Fruit fly (Drosophila melanogaster) whole organism, adult: ENCODE data around the gene amx.

ENCODE experiments used
- CG11617 ChIP-seq: fragments of 200-800 bp; sonication (Bioruptor generic); optimal IDR thresholded peaks from 2 replicates; lab custom pipeline; 2017; ENCODE audit warnings: mild to moderate bottlenecking, missing biosample characterization, missing genetic modification reagents, missing genetic modification characterization
- CG12768 ChIP-seq: fragments of 200-800 bp; sonication (Bioruptor generic); optimal IDR thresholded peaks from 2 replicates; lab custom pipeline; 2017; ENCODE audit warnings: missing biosample characterization, missing genetic modification characterization, mild to moderate bottlenecking, moderate library complexity, missing genetic modification reagents
- CG14711 ChIP-seq: fragments of 200-800 bp; sonication (Bioruptor generic); optimal IDR thresholded peaks from 2 replicates; lab custom pipeline; 2018; ENCODE audit warnings: missing biosample characterization, mild to moderate bottlenecking, missing genetic modification characterization, moderate library complexity
- CG1620 ChIP-seq: fragments of 200-800 bp; sonication (Bioruptor generic); optimal IDR thresholded peaks from 2 replicates; lab custom pipeline; 2016; ENCODE audit warnings: missing biosample characterization, missing genetic modification characterization
- CG33017 ChIP-seq: fragments of 200-800 bp; sonication (Bioruptor generic); optimal IDR thresholded peaks from 2 replicates; lab custom pipeline; 2018; ENCODE audit warnings: missing biosample characterization, mild to moderate bottlenecking, missing genetic modification characterization, moderate library complexity
- CG5204 ChIP-seq: fragments of 200-800 bp; sonication (Bioruptor generic); optimal IDR thresholded peaks from 2 replicates; lab custom pipeline; 2016; ENCODE audit warnings: missing biosample characterization, missing genetic modification characterization
- CG7045 ChIP-seq: fragments of 200-800 bp; sonication (Bioruptor generic); optimal IDR thresholded peaks from 2 replicates; lab custom pipeline; 2017; ENCODE audit warnings: missing biosample characterization, mild to moderate bottlenecking, missing genetic modification characterization
- CG7101 ChIP-seq: fragments of 200-800 bp; sonication (Bioruptor generic); optimal IDR thresholded peaks from 2 replicates; lab custom pipeline; 2018; ENCODE audit warnings: missing biosample characterization, mild to moderate bottlenecking, missing genetic modification characterization, moderate library complexity
- Clk ChIP-seq: fragments of 200-800 bp; sonication (Bioruptor generic); optimal IDR thresholded peaks from 2 replicates; lab custom pipeline; 2017; ENCODE audit warnings: missing biosample characterization, missing genetic modification characterization
- Crg-1 ChIP-seq: fragments of 200-800 bp; sonication (Bioruptor generic); optimal IDR thresholded peaks from 2 replicates; lab custom pipeline; 2016; ENCODE audit warnings: missing biosample characterization, missing genetic modification characterization
- Hr96 ChIP-seq: fragments of 200-800 bp; sonication (Bioruptor generic); optimal IDR thresholded peaks from 2 replicates; lab custom pipeline; 2016; ENCODE audit warnings: missing biosample characterization, missing genetic modification characterization
- Mnt ChIP-seq: fragments of 200-800 bp; sonication (Bioruptor generic); optimal IDR thresholded peaks from 2 replicates; lab custom pipeline; 2016; ENCODE audit warnings: missing biosample characterization, mild to moderate bottlenecking, missing genetic modification characterization
- bab1 ChIP-seq: fragments of 200-800 bp; sonication (Bioruptor generic); optimal IDR thresholded peaks from 3 replicates; lab custom pipeline; 2019; ENCODE audit warnings: missing biosample characterization, mild to moderate bottlenecking, missing genetic modification characterization, moderate library complexity
- cic ChIP-seq: fragments of 200-800 bp; sonication (Bioruptor generic); optimal IDR thresholded peaks from 2 replicates; lab custom pipeline; 2017; ENCODE audit warnings: missing biosample characterization, mild to moderate bottlenecking, missing genetic modification characterization, moderate library complexity
- cnc ChIP-seq, 2 experiments: fragments of >200 bp; optimal IDR thresholded peaks; 2 replicates each; lab custom pipeline; 2017
- kay ChIP-seq: fragments of 200-800 bp; sonication (Bioruptor generic); peaks from one replicate; lab custom pipeline; 2016; ENCODE audit warnings: missing biosample characterization, missing genetic modification characterization, borderline replicate concordance
- ovo ChIP-seq: fragments of 200-800 bp; sonication (Bioruptor generic); optimal IDR thresholded peaks from 2 replicates; lab custom pipeline; 2016; ENCODE audit warnings: missing biosample characterization, missing genetic modification characterization
- pad ChIP-seq: fragments of 200-800 bp; sonication (Bioruptor generic); optimal IDR thresholded peaks from 3 replicates; lab custom pipeline; 2017; ENCODE audit warnings: missing biosample characterization, missing genetic modification characterization, mild to moderate bottlenecking, moderate library complexity, missing genetic modification reagents
- tj ChIP-seq: fragments of 200-800 bp; sonication (Bioruptor generic); optimal IDR thresholded peaks from 3 replicates; lab custom pipeline; 2017; ENCODE audit warnings: missing biosample characterization, mild to moderate bottlenecking, missing genetic modification characterization, moderate library complexity
- toe ChIP-seq: fragments of 200-800 bp; sonication (Bioruptor generic); optimal IDR thresholded peaks from 2 replicates; lab custom pipeline; 2016; ENCODE audit warnings: missing biosample characterization, missing genetic modification characterization

amx gene

dm6 chrX:9247171-9247783, at the start of gene amx, which contains the start of gene Dsor1:
amx (minus strand) TSS chrX:9247336.
Dsor1 (plus strand) TSS chrX:9247342.
- TF ChIP-seq CG14711 (tag; lab: Kevin White, UChicago), result no peak
- peak; percentile 26 for TF ChIP-seq bab1
- TF ChIP-seq Hr96 (GFP tag; lab: Kevin White, UChicago), result no peak
- TF ChIP-seq Clk, result no peak
- peak; percentile 32 for TF ChIP-seq ovo
- no peak for TF ChIP-seq CG1620 (GFP tag; lab: Kevin White, UChicago)
- no peak for TF ChIP-seq CG12768 (GFP tag; lab: Kevin White, UChicago)
- TF ChIP-seq cic (GFP tag; lab: Kevin White, UChicago), result no peak
- TF ChIP-seq CG11617, result no peak
- no peak for TF ChIP-seq Mnt (GFP tag; lab: Kevin White, UChicago)
- no peak for TF ChIP-seq Crg-1 (GFP tag; lab: Kevin White, UChicago)
- TF ChIP-seq cnc (optimal IDR thresholded peaks at IDR 0.05; lab: Kevin White, UChicago), result no peak
- TF ChIP-seq CG7045 (GFP tag; lab: Kevin White, UChicago), result no peak
- TF ChIP-seq kay (GFP tag; lab: Kevin White, UChicago), result no peak
- TF ChIP-seq CG5204, result no peak
- peak; percentile 70 for TF ChIP-seq tj (GFP tag; lab: Kevin White, UChicago)
- TF ChIP-seq toe, result no peak
- TF ChIP-seq CG33017 (tag; lab: Kevin White, UChicago), result no peak
- no peak for TF ChIP-seq pad
- peak; percentile 24 for TF ChIP-seq CG7101 (tag; lab: Kevin White, UChicago)

DNA sequence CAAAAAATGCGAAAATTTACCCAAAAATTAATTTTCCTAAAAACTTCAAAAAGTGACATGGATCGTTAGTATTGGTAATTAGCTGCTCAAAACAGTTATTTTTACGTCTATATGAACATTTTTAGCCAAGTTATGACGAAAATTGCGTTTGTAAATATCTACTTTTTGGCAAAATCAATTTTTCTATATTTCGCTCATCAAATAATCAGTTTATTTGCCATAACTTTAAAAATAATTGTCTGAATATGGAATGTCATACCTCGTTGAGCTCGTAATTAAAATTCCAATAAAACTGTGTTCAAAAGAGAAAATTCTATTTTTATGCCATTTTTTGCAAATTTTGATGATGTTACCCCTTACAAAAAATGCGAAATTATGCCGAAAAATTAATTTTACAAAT, 49.4 kb upstream of the amx start:
- TF ChIP-seq tj (GFP tag; lab: Kevin White, UChicago), result no peak
- no peak for TF ChIP-seq CG1620 (GFP tag; lab: Kevin White, UChicago)
- TF ChIP-seq cic (GFP tag; lab: Kevin White, UChicago), result no peak
- no peak for TF ChIP-seq Crg-1 (GFP tag; lab: Kevin White, UChicago)
- no peak for TF ChIP-seq CG7101 (tag; lab: Kevin White, UChicago)
- no peak for TF ChIP-seq Clk
- no peak for TF ChIP-seq CG14711 (tag; lab: Kevin White, UChicago)
- no peak for TF ChIP-seq ovo

DNA sequence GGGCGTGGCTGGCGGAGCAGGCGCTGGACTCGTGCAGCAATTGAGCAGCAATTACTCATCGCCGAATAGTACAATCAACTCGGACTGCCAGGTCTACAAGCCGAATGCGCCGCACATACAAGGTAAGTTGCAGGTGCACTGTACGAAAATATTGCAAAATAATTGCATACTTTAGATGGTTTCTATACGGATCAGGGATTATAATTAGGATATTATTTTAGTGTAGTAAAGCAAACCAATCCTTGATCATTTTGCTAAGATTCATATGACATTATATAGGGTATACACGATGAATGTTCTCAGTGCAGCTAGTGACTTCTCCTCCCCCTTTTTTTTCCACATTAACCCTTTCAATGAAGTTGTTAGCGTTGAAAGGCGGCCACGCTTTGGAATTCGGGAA, 48.4 kb upstream of the amx start:
- no peak for TF ChIP-seq CG33017 (tag; lab: Kevin White, UChicago)
- no peak for TF ChIP-seq cnc (optimal IDR thresholded peaks at IDR 0.05; lab: Kevin White, UChicago)
- TF ChIP-seq toe, result no peak
- TF ChIP-seq Mnt (GFP tag; lab: Kevin White, UChicago), result no peak
- TF ChIP-seq CG5204, result no peak
- TF ChIP-seq CG12768 (GFP tag; lab: Kevin White, UChicago), result no peak
- no peak for TF ChIP-seq Hr96 (GFP tag; lab: Kevin White, UChicago)
- no peak for TF ChIP-seq CG1620 (GFP tag; lab: Kevin White, UChicago)

DNA sequence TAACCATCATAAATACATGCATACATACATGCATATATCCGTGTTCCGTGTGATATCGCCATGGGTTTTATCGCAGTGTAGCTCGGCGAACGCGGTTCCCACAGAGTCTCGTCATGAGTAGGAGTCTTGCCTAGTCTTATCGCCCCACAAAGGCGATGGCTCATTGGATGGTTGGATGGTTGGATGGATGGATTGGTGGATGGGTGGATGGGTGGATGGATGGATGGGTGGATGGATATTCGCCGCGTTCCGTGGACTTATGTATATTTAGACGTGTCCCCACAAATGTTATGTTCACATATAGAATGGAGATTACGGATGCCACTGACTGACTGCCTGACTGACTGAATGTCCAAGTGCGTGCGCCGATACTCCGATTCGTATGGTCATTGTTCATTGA, 44.1 kb upstream of the amx start:
- no peak for TF ChIP-seq CG14711 (tag; lab: Kevin White, UChicago)

DNA sequence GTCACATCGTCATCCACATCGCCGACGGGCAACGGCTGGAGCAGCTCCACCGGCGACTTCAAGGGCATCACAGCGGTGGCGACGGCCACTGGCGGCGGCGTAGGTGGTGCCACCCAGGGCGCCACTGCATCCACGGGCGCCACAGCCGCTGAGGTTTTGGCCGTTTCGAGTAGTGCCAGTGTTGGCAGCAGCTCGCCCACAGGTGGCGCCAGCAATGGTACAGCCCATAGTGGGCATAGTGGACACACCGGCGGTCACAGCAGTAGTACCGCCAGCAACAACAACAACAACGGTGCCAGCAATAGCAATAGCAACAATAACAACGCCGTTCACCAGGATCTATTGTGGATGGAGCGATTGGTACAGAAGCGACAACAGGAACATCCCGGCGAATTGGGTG, 39.2 kb upstream of the amx start:
- no peak for TF ChIP-seq cic (GFP tag; lab: Kevin White, UChicago)
- TF ChIP-seq CG14711 (tag; lab: Kevin White, UChicago), result no peak
- no peak for TF ChIP-seq toe
- TF ChIP-seq kay (GFP tag; lab: Kevin White, UChicago), result no peak
- TF ChIP-seq CG5204, result no peak
- no peak for TF ChIP-seq Mnt (GFP tag; lab: Kevin White, UChicago)
- no peak for TF ChIP-seq CG1620 (GFP tag; lab: Kevin White, UChicago)
- no peak for TF ChIP-seq CG7101 (tag; lab: Kevin White, UChicago)

dm6 chrX:9284024-9284738, 37.0 kb upstream of the amx start, which contains the start of gene lz:
lz (plus strand) TSS chrX:9284649.
- TF ChIP-seq pad, result no peak
- no peak for TF ChIP-seq CG11617
- TF ChIP-seq Hr96 (GFP tag; lab: Kevin White, UChicago), result no peak
- TF ChIP-seq CG12768 (GFP tag; lab: Kevin White, UChicago), result no peak
- TF ChIP-seq Clk, result no peak
- TF ChIP-seq tj (GFP tag; lab: Kevin White, UChicago), result no peak
- TF ChIP-seq toe, result no peak
- no peak for TF ChIP-seq cnc (optimal IDR thresholded peaks at IDR 0.05; lab: Kevin White, UChicago)
- no peak for TF ChIP-seq bab1
- TF ChIP-seq CG7045 (GFP tag; lab: Kevin White, UChicago), result no peak
- no peak for TF ChIP-seq Crg-1 (GFP tag; lab: Kevin White, UChicago)
- no peak for TF ChIP-seq Mnt (GFP tag; lab: Kevin White, UChicago)
- TF ChIP-seq cic (GFP tag; lab: Kevin White, UChicago), result no peak
- TF ChIP-seq CG7101 (tag; lab: Kevin White, UChicago), result no peak
